Worm (Caenorhabditis elegans): ENCODE measurements around the gene hsp-60.

Gene hsp-60

DNA sequence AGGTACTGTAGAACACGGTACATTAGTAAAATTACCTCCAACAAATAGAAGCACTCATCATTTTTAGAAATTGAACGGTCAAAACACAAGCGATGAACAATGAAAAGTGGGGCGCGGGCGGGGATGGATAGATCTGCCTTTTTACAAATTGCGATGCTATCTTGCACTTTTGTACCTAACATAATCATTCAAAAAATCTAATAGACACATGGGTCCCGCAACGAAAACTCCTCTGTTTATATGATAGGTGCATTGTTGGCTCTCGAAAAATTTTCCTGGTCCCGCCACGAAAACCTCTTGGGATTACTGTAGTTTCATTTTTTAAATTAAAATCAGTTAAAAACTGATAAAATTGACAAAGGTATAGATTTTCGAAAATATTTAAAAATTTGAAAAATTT is 14.7 kb downstream of the hsp-60 start, which contains the start of gene Y22D7AL.11:
Gene Y22D7AL.11 (minus strand): TSS at position 101 of the 400 bp plus-strand sequence.
- TF ChIP-seq aly-2 (tag; optimal IDR thresholded peaks at IDR 0.05) (no peak), snpc-4 (tag; optimal IDR thresholded peaks at IDR 0.05) (no peak), ztf-4 (tag; optimal IDR thresholded peaks at IDR 0.05) (no peak), sea-2 (GFP tag; optimal IDR thresholded peaks at IDR 0.05) (no peak), lin-39 (tag; optimal IDR thresholded peaks at IDR 0.05) (no peak)

ce11 chrIII:1638345-1638744 is 18.8 kb downstream of the hsp-60 start:
- no peak for TF ChIP-seq unc-62 (GFP tag; optimal IDR thresholded peaks at IDR 0.05)
- TF ChIP-seq lsy-12 (tag; optimal IDR thresholded peaks at IDR 0.05): no peak
- TF ChIP-seq mml-1 (tag; optimal IDR thresholded peaks at IDR 0.05): no peak
- TF ChIP-seq ceh-16 (tag; optimal IDR thresholded peaks at IDR 0.05): no peak
- no peak for TF ChIP-seq nhr-67 (tag; optimal IDR thresholded peaks at IDR 0.05)
- no peak for TF ChIP-seq eor-1 (tag; optimal IDR thresholded peaks at IDR 0.05)

DNA sequence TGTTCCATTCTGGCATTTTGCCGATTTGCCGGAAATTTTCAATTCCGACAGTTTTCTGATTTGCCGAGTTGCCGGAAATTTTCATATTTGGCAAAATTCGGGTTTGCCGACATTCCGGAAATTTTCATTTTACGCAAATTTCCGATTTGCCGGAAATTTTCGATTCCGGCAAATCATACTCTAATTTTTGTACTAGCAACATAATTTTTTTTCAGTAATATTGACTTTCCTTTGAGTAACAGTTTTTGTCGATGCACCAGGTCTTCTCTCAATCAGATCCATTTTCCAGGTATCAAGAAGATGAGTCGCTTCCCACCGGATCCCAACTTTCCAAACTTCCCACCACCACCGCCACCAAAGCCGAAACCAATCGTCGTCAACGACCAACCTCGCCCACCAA is 21.6 kb downstream of the hsp-60 start, which contains the start of gene Y22D7AL.3:
Gene Y22D7AL.3 (plus strand): TSS at position 301 of the 400 bp plus-strand sequence.
- TF ChIP-seq egl-27 (tag; optimal IDR thresholded peaks at IDR 0.05) (no peak), nhr-12 (tag; optimal IDR thresholded peaks at IDR 0.05) (no peak), pqm-1 (tag; optimal IDR thresholded peaks at IDR 0.05) (no peak), zag-1 (tag; optimal IDR thresholded peaks at IDR 0.05) (no peak), mdl-1 (tag; optimal IDR thresholded peaks at IDR 0.05) (no peak), mml-1 (tag; optimal IDR thresholded peaks at IDR 0.05) (no peak)

DNA sequence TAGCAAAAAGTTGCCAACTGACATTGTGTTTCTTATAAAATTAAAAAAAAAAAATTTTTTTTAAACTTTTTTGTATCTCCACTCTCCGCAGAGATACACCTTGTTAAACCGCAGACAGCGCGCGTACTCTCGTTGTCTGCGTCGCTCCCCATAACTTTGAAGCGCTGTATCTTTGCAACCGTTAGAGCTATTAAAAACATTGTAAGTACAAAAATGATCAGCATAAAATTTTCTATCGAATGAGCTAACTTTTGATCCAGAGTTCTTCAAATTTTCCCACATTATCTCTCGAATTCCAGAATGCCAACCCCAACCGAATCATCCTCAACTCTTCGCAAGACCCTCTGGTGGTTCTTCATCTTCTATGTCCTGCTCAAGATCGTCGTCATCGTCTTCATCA is 32.6 kb downstream of the hsp-60 start, which contains the start of gene Y22D7AL.1:
Gene Y22D7AL.1 (plus strand): TSS at position 301 of the 400 bp plus-strand sequence.
- no peak for TF ChIP-seq fos-1 (tag; optimal IDR thresholded peaks at IDR 0.05)
- TF ChIP-seq sea-2 (GFP tag; optimal IDR thresholded peaks at IDR 0.05): no peak
- TF ChIP-seq egl-5 (tag; optimal IDR thresholded peaks at IDR 0.05): no peak
- no peak for TF ChIP-seq elt-3 (tag; optimal IDR thresholded peaks at IDR 0.05)
- TF ChIP-seq nhr-43 (tag; optimal IDR thresholded peaks at IDR 0.05; ENCODE audit: poor library complexity, severe bottlenecking): no peak
- no peak for TF ChIP-seq lin-39 (tag; optimal IDR thresholded peaks at IDR 0.05)
- no peak for TF ChIP-seq tbx-2 (tag; optimal IDR thresholded peaks at IDR 0.05)
- TF ChIP-seq elt-2 (tag; optimal IDR thresholded peaks at IDR 0.05): no peak
- TF ChIP-seq hmg-11 (tag; optimal IDR thresholded peaks at IDR 0.05): no peak
- no peak for TF ChIP-seq elt-1 (tag; optimal IDR thresholded peaks at IDR 0.05)
- no peak for TF ChIP-seq eor-1 (tag; optimal IDR thresholded peaks at IDR 0.05)
- no peak for TF ChIP-seq pqm-1 (tag; optimal IDR thresholded peaks at IDR 0.05)
- TF ChIP-seq nhr-76 (tag; optimal IDR thresholded peaks at IDR 0.05): no peak
- no peak for TF ChIP-seq zag-1 (tag; optimal IDR thresholded peaks at IDR 0.05)
- no peak for TF ChIP-seq aly-2 (tag; optimal IDR thresholded peaks at IDR 0.05)
- TF ChIP-seq ceh-16 (tag; optimal IDR thresholded peaks at IDR 0.05): no peak
- TF ChIP-seq ama-1 (optimal IDR thresholded peaks at IDR 0.05): no peak
- no peak for TF ChIP-seq daf-12 (tag; optimal IDR thresholded peaks at IDR 0.05)
- no peak for TF ChIP-seq egl-27 (tag; optimal IDR thresholded peaks at IDR 0.05)

DNA sequence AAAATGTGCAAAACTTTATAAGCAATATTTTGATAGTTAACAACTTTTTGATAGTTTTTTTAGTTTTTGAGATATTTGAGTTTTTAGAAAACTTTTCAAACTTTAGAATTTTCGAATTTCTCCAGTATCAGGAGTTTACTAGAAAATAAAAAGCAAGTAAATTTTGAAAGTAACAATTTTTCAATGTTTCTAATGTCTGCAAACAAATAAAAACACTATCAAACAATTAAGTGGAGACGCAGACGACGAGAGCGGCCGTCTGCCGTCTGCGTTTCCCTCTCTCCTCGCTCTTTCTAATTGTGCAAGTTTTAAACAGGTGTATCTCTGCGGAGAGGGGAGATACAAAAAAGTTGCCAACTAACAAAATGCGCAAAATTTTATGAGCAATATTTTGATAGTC is 33.4 kb downstream of the hsp-60 start:
- TF ChIP-seq mml-1 (tag; optimal IDR thresholded peaks at IDR 0.05) (no peak), unc-62 (GFP tag; optimal IDR thresholded peaks at IDR 0.05) (no peak), lin-15B (tag; optimal IDR thresholded peaks at IDR 0.05) (no peak), nhr-237 (tag; optimal IDR thresholded peaks at IDR 0.05) (no peak), skn-1 (tag; optimal IDR thresholded peaks at IDR 0.05) (no peak), egl-5 (tag; optimal IDR thresholded peaks at IDR 0.05) (no peak), ama-1 (optimal IDR thresholded peaks at IDR 0.05) (no peak), pha-4 (tag; optimal IDR thresholded peaks at IDR 0.05) (no peak), egl-27 (tag; optimal IDR thresholded peaks at IDR 0.05) (no peak), nfya-1 (tag; optimal IDR thresholded peaks at IDR 0.05; ENCODE audit: insufficient read depth) (no peak), nhr-43 (tag; optimal IDR thresholded peaks at IDR 0.05; ENCODE audit: poor library complexity, severe bottlenecking) (no peak)

ce11 chrIII:1657380-1657779 is 37.8 kb downstream of the hsp-60 start, which contains the start of gene cht-4:
Gene cht-4, minus strand, starts transcription at chrIII:1657480.
- TF ChIP-seq mdl-1 (tag; optimal IDR thresholded peaks at IDR 0.05): no peak
- no peak for TF ChIP-seq snpc-4 (tag; optimal IDR thresholded peaks at IDR 0.05)
- TF ChIP-seq R02D3.7 (tag; optimal IDR thresholded peaks at IDR 0.05): no peak
- TF ChIP-seq ztf-4 (tag; optimal IDR thresholded peaks at IDR 0.05): no peak
- no peak for TF ChIP-seq fos-1 (tag; optimal IDR thresholded peaks at IDR 0.05)
- no peak for TF ChIP-seq ztf-11 (tag; optimal IDR thresholded peaks at IDR 0.05)
- TF ChIP-seq pha-4 (tag; optimal IDR thresholded peaks at IDR 0.05): no peak
- no peak for TF ChIP-seq nhr-237 (tag; optimal IDR thresholded peaks at IDR 0.05)
- no peak for TF ChIP-seq ceh-16 (tag; optimal IDR thresholded peaks at IDR 0.05)
- no peak for TF ChIP-seq aly-2 (tag; optimal IDR thresholded peaks at IDR 0.05)
- TF ChIP-seq egl-27 (tag; optimal IDR thresholded peaks at IDR 0.05): no peak
- no peak for TF ChIP-seq pqm-1 (tag; optimal IDR thresholded peaks at IDR 0.05)
- no peak for TF ChIP-seq hmg-11 (tag; optimal IDR thresholded peaks at IDR 0.05)
- no peak for TF ChIP-seq skn-1 (tag; optimal IDR thresholded peaks at IDR 0.05)
- no peak for TF ChIP-seq fkh-10 (GFP tag; optimal IDR thresholded peaks at IDR 0.05)
- TF ChIP-seq lin-15B (tag; optimal IDR thresholded peaks at IDR 0.05): no peak
- TF ChIP-seq unc-39 (tag; optimal IDR thresholded peaks at IDR 0.05): no peak

Measured in whole organism, L3 larva.